Worm (Caenorhabditis elegans) whole organism, early embryonic: Measurements from ENCODE around the gene R08A2.2.

Experiments used
- B0310.2 ChIP-seq: sonication (generic microtip); optimal IDR thresholded peaks from 2 replicates; lab custom pipeline; 2016; ENCODE audit warnings: mild to moderate bottlenecking, missing genetic modification characterization, missing compliant biosample characterization
- F13C5.2 ChIP-seq: sonication (generic microtip); optimal IDR thresholded peaks from 2 replicates; lab custom pipeline; 2017; ENCODE audit warnings: mild to moderate bottlenecking, missing genetic modification characterization, inconsistent platforms, missing compliant biosample characterization
- aly-1 ChIP-seq: sonication (generic microtip); optimal IDR thresholded peaks from 2 replicates; lab custom pipeline; 2016; ENCODE audit warnings: missing genetic modification characterization, missing compliant biosample characterization
- ama-1 ChIP-seq: fragments of 150-350 bp; optimal IDR thresholded peaks from 2 replicates; lab custom pipeline; 2014
- ceh-13 ChIP-seq: fragments of 200-800 bp; sonication (Bioruptor generic); optimal IDR thresholded peaks from 2 replicates; lab custom pipeline; 2018; ENCODE audit warnings: mild to moderate bottlenecking, missing genetic modification characterization, missing compliant biosample characterization
- ceh-36 ChIP-seq: sonication (generic microtip); optimal IDR thresholded peaks from 2 replicates; lab custom pipeline; 2016; ENCODE audit warnings: missing genetic modification characterization, inconsistent platforms, missing compliant biosample characterization
- ets-7 ChIP-seq: sonication (generic microtip); optimal IDR thresholded peaks from 2 replicates; lab custom pipeline; 2016; ENCODE audit warnings: missing genotype, missing genetic modification characterization, missing compliant biosample characterization
- flt-1 ChIP-seq: fragments of 200-800 bp; sonication (Bioruptor generic); IDR thresholded peaks from 2 replicates; pipeline ENCODE4 v1.3.6; 2022; ENCODE audit warnings: missing genetic modification characterization, missing compliant biosample characterization
- hmbx-1 ChIP-seq: sonication (generic microtip); optimal IDR thresholded peaks from 2 replicates; lab custom pipeline; 2016; ENCODE audit warnings: mild to moderate bottlenecking, missing genetic modification characterization, missing compliant biosample characterization
- hmg-4 ChIP-seq: fragments of 200-800 bp; sonication (Bioruptor generic); optimal IDR thresholded peaks from 2 replicates; lab custom pipeline; 2018; ENCODE audit warnings: mild to moderate bottlenecking, missing genetic modification characterization, missing compliant biosample characterization
- hnd-1 ChIP-seq: sonication (generic microtip); optimal IDR thresholded peaks from 2 replicates; lab custom pipeline; 2016; ENCODE audit warnings: missing genetic modification characterization, missing compliant biosample characterization
- pes-1 ChIP-seq: fragments of 200-800 bp; sonication (Bioruptor generic); IDR thresholded peaks from 2 replicates; pipeline ENCODE4 v1.3.6; 2022; ENCODE audit warnings: missing genetic modification reagents, missing genetic modification characterization, missing compliant biosample characterization
- scrt-1 ChIP-seq: fragments of 200-800 bp; sonication (Bioruptor generic); IDR thresholded peaks from 2 replicates; pipeline ENCODE4 v1.3.6; 2022; ENCODE audit warnings: missing genetic modification characterization, missing compliant biosample characterization
- sea-1 ChIP-seq: fragments of 200-800 bp; sonication (Bioruptor generic); conservative IDR thresholded peaks from 2 replicates; pipeline ENCODE4 v1.3.6; 2022; ENCODE audit warnings: missing genetic modification characterization, missing compliant biosample characterization
- tbx-11 ChIP-seq: fragments of 200-800 bp; sonication (Bioruptor generic); IDR thresholded peaks from 2 replicates; pipeline ENCODE4 v1.3.6; 2022; ENCODE audit warnings: missing genetic modification characterization, missing compliant biosample characterization
- tbx-37 ChIP-seq: fragments of 200-800 bp; sonication (Bioruptor generic); conservative IDR thresholded peaks from 2 replicates; pipeline ENCODE4 v1.3.6; 2022; ENCODE audit warnings: missing genetic modification reagents, missing genetic modification characterization, missing compliant biosample characterization
- tra-4 ChIP-seq: sonication (generic microtip); optimal IDR thresholded peaks from 2 replicates; lab custom pipeline; 2017; ENCODE audit warnings: missing genetic modification characterization, missing compliant biosample characterization

R08A2.2 gene

ce11 chrV:14719491-14719890, 4.0 kb upstream of the R08A2.2 start, which contains the start of gene R08A2.1:
Gene R08A2.1 (minus strand): TSS chrV:14719591.
- TF ChIP-seq ama-1 (lab: Kevin White, UChicago) (no peak), tra-4 (tag; lab: Kevin White, UChicago) (no peak), hmg-4 (no peak), hmbx-1 (tag; lab: Kevin White, UChicago) (no peak), B0310.2 (no peak), ets-7 (no peak), ceh-13 (GFP tag; lab: Kevin White, UChicago) (no peak), tbx-37 (GFP tag; lab: Robert Waterston, UW) (no peak)

DNA sequence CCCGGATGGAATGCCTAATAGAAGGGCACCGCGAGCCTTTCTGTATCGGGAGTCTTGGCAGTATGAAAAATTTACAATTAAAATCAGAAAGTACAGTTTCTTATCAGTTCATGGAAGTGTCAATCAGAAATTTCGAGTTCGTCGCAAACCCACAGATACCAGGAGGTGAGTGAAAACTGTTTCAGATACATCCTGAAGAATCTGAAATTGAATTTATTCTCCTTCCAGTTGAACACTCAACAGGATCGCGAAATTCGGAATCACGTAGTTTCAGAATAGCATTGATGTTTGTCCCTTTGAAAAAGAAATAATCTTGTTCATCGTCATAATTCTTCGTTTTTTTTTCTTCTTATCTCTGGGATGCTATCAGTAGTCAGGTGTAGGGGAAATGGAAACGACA, 606 bp upstream of the R08A2.2 start, which contains the start of gene fbxa-147:
Gene fbxa-147 (plus strand): TSS at position 386 of the 400 bp plus-strand sequence.
- TF ChIP-seq ceh-36 (tag; lab: Kevin White, UChicago) (no peak), flt-1 (GFP tag; lab: Robert Waterston, UW) (no peak)

ce11 chrV:14712316-14712715, 3.2 kb downstream of the R08A2.2 start, which contains the start of gene R08A2.5:
Gene R08A2.5 (plus strand): TSS chrV:14712616.
- TF ChIP-seq hnd-1 (tag; lab: Kevin White, UChicago) (no peak), pes-1 (GFP tag; lab: Robert Waterston, UW) (no peak), ama-1 (lab: Kevin White, UChicago) (no peak), scrt-1 (no peak), flt-1 (GFP tag; lab: Robert Waterston, UW) (no peak), F13C5.2 (tag; lab: Kevin White, UChicago) (no peak), hmg-4 (no peak), hmbx-1 (tag; lab: Kevin White, UChicago) (no peak), B0310.2 (no peak), tbx-11 (GFP tag; lab: Robert Waterston, UW) (no peak), ceh-13 (GFP tag; lab: Kevin White, UChicago) (no peak), ceh-36 (tag; lab: Kevin White, UChicago) (no peak), tbx-37 (GFP tag; lab: Robert Waterston, UW) (no peak), ets-7 (no peak), sea-1 (no peak), aly-1 (tag; lab: Kevin White, UChicago) (no peak), tra-4 (tag; lab: Kevin White, UChicago) (no peak)

ce11 chrV:14711077-14711476, 4.4 kb downstream of the R08A2.2 start, which contains the start of gene ssp-33:
Gene ssp-33 (plus strand): TSS chrV:14711377.
- TF ChIP-seq F13C5.2 (tag; lab: Kevin White, UChicago) (no peak), ceh-36 (tag; lab: Kevin White, UChicago) (no peak), tbx-11 (GFP tag; lab: Robert Waterston, UW) (no peak), tbx-37 (GFP tag; lab: Robert Waterston, UW) (no peak), hnd-1 (tag; lab: Kevin White, UChicago) (no peak), ama-1 (lab: Kevin White, UChicago) (no peak), hmbx-1 (tag; lab: Kevin White, UChicago) (no peak), sea-1 (no peak), hmg-4 (no peak), flt-1 (GFP tag; lab: Robert Waterston, UW) (no peak), aly-1 (tag; lab: Kevin White, UChicago) (no peak), B0310.2 (no peak), pes-1 (GFP tag; lab: Robert Waterston, UW) (no peak), scrt-1 (no peak)

DNA sequence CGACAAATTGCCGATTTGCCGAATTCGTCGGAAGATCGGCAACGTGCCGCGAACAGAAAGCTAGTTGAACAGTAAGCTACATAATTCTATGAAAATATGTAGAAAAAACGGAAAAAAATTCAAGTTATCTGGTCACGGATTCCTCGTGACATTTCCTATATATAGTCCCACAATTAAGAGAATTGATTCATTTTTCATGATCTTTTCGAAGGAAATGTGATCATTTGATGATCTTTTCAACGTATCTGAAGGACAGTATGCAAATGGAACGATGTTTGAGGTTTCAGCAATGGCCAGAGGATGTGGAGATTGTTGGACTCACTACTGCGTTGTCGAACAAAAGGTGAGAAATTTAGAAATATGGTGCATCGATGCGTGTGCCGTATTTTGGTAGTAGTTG, 7.5 kb downstream of the R08A2.2 start, which contains the start of gene R08A2.9:
Gene R08A2.9 (plus strand): TSS at position 301 of the 400 bp plus-strand sequence.
- TF ChIP-seq sea-1 (no peak), B0310.2 (no peak), ceh-13 (GFP tag; lab: Kevin White, UChicago) (no peak), ama-1 (lab: Kevin White, UChicago) (no peak), hmbx-1 (tag; lab: Kevin White, UChicago) (no peak), ceh-36 (tag; lab: Kevin White, UChicago) (no peak), hmg-4 (no peak)

DNA sequence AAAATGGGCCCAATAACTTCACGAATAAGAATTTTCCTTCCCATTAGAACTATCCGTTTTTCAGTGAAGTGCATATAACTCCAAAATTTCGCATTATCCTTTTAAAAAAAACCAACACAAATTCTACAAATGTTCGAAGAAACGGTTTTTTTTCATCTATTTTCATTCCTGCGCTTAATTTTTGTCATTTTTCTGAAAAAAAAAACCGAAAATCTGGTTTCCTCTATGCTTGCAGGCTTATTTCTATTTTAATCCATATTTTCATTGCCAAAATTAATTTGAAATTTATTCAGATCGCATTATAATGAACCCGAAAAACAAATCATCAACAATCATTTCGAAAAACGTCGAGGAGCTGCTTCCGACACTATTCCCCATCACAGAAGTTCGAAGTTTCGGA, 16.8 kb downstream of the R08A2.2 start, which contains the start of gene set-5:
Gene set-5 (plus strand): TSS at position 301 of the 400 bp plus-strand sequence.
- TF ChIP-seq scrt-1: no peak
- no peak for TF ChIP-seq aly-1 (tag; lab: Kevin White, UChicago)
- TF ChIP-seq tbx-37 (GFP tag; lab: Robert Waterston, UW): no peak
- no peak for TF ChIP-seq F13C5.2 (tag; lab: Kevin White, UChicago)
- TF ChIP-seq hmbx-1 (tag; lab: Kevin White, UChicago): no peak
- no peak for TF ChIP-seq pes-1 (GFP tag; lab: Robert Waterston, UW)
- no peak for TF ChIP-seq ceh-36 (tag; lab: Kevin White, UChicago)
- TF ChIP-seq ets-7: no peak
- no peak for TF ChIP-seq tra-4 (tag; lab: Kevin White, UChicago)
- TF ChIP-seq B0310.2: no peak
- TF ChIP-seq tbx-11 (GFP tag; lab: Robert Waterston, UW): no peak
- no peak for TF ChIP-seq ama-1 (lab: Kevin White, UChicago)

ce11 chrV:14698005-14698404, 17.5 kb downstream of the R08A2.2 start:
- TF ChIP-seq tra-4 (tag; lab: Kevin White, UChicago) (no peak), B0310.2 (no peak), ceh-36 (tag; lab: Kevin White, UChicago) (no peak), sea-1 (no peak), hmbx-1 (tag; lab: Kevin White, UChicago) (no peak), tbx-11 (GFP tag; lab: Robert Waterston, UW) (no peak), flt-1 (GFP tag; lab: Robert Waterston, UW) (no peak), ama-1 (lab: Kevin White, UChicago) (no peak), tbx-37 (GFP tag; lab: Robert Waterston, UW) (no peak), ets-7 (no peak), pes-1 (GFP tag; lab: Robert Waterston, UW) (no peak), aly-1 (tag; lab: Kevin White, UChicago) (no peak), scrt-1 (no peak), F13C5.2 (tag; lab: Kevin White, UChicago) (no peak)
